Worm (Caenorhabditis elegans) whole organism, L4 larva: ENCODE results near the gene F43C1.7.
A peak's percentile ranks its signal among the peaks of the same experiment; 100 is the strongest.

Experiments used
- D1046.2 ChIP-seq: fragments of 200-800 bp; sonication (Bioruptor generic); IDR thresholded peaks from 2 replicates; pipeline ENCODE4 v1.3.6; 2022; ENCODE audit warnings: missing genetic modification characterization, missing compliant biosample characterization
- F10B5.3 ChIP-seq: sonication (generic microtip); optimal IDR thresholded peaks from 2 replicates; lab custom pipeline; 2016; ENCODE audit warnings: mild to moderate bottlenecking, missing genetic modification characterization, missing compliant biosample characterization
- F37D6.2 ChIP-seq: sonication (generic microtip); optimal IDR thresholded peaks from 2 replicates; lab custom pipeline; 2016; ENCODE audit warnings: mild to moderate bottlenecking, missing genetic modification characterization, missing compliant biosample characterization
- F49E8.2 ChIP-seq: sonication (generic microtip); optimal IDR thresholded peaks from 2 replicates; lab custom pipeline; 2016; ENCODE audit warnings: missing compliant biosample characterization, mild to moderate bottlenecking, missing genetic modification characterization, borderline replicate concordance
- T26A8.4 ChIP-seq: fragments of 200-800 bp; sonication (Bioruptor generic); IDR thresholded peaks from 2 replicates; pipeline ENCODE4 v1.3.6; 2022; ENCODE audit warnings: missing genetic modification characterization, missing compliant biosample characterization
- Y48G9A.11 ChIP-seq: fragments of 200-800 bp; sonication (Bioruptor generic); IDR thresholded peaks from 2 replicates; pipeline ENCODE4 v1.3.6; 2022; ENCODE audit warnings: missing genetic modification reagents, missing genetic modification characterization, missing compliant biosample characterization
- ZK337.2 ChIP-seq: fragments of 200-800 bp; sonication (Bioruptor generic); IDR thresholded peaks from 2 replicates; pipeline ENCODE4 v1.3.6; 2022; ENCODE audit warnings: missing genetic modification reagents, missing genetic modification characterization, missing compliant biosample characterization
- aha-1 ChIP-seq: fragments of 150-350 bp; peaks from one replicate; lab custom pipeline; 2014; ENCODE audit warnings: missing biosample characterization, missing genetic modification characterization
- attf-4 ChIP-seq: sonication (generic microtip); optimal IDR thresholded peaks from 3 replicates; lab custom pipeline; 2017; ENCODE audit warnings: missing biosample characterization, missing genetic modification characterization
- ces-1 ChIP-seq: fragments of 150-350 bp; sonication (generic microtip); optimal IDR thresholded peaks from 4 replicates; lab custom pipeline; 2014; ENCODE audit warnings: missing biosample characterization, missing genetic modification reagents, missing genetic modification characterization
- ctbp-1 ChIP-seq: fragments of 200-800 bp; sonication (Bioruptor generic); IDR thresholded peaks from 2 replicates; pipeline ENCODE4 v1.3.6; 2022; ENCODE audit warnings: missing genetic modification reagents, missing genetic modification characterization, missing compliant biosample characterization
- daf-19 ChIP-seq: fragments of 200-800 bp; sonication (Bioruptor generic); conservative IDR thresholded peaks from 2 replicates; pipeline ENCODE4 v1.3.6; 2022; ENCODE audit warnings: missing genetic modification characterization, missing compliant biosample characterization
- dmd-6 ChIP-seq: fragments of 200-800 bp; sonication (Bioruptor generic); IDR thresholded peaks from 2 replicates; pipeline ENCODE4 v1.3.6; 2022; ENCODE audit warnings: missing genetic modification reagents, missing genetic modification characterization, missing compliant biosample characterization
- dve-1 ChIP-seq: sonication (generic microtip); optimal IDR thresholded peaks from 2 replicates; lab custom pipeline; 2017; ENCODE audit warnings: antibody characterized with exemption, mild to moderate bottlenecking, missing genetic modification characterization, missing compliant biosample characterization; ENCODE audit not compliant: insufficient read depth
- egl-43 ChIP-seq: fragments of 200-800 bp; sonication (Bioruptor generic); IDR thresholded peaks from 2 replicates; pipeline ENCODE4 v1.3.6; 2022; ENCODE audit warnings: missing genetic modification reagents, missing genetic modification characterization, missing compliant biosample characterization
- fkh-10 ChIP-seq: fragments of 150-350 bp; optimal IDR thresholded peaks from 2 replicates; lab custom pipeline; 2014; ENCODE audit warnings: missing biosample characterization, missing genetic modification reagents, missing genetic modification characterization
- hif-1 ChIP-seq, 2 experiments: sonication (generic microtip); optimal IDR thresholded peaks; 2 replicates each; lab custom pipeline; 2016 to 2017; ENCODE audit warnings: missing compliant biosample characterization in 2 of 2, missing genetic modification characterization in 2 of 2, missing genetic modification reagents in 2 of 2, missing genotype in 2 of 2, mild to moderate bottlenecking in 1 of 2
- hlh-11 ChIP-seq: fragments of 200-800 bp; sonication (Bioruptor generic); optimal IDR thresholded peaks from 2 replicates; lab custom pipeline; 2018; ENCODE audit warnings: mild to moderate bottlenecking, missing genetic modification characterization, missing compliant biosample characterization
- jun-1 ChIP-seq: fragments of 150-350 bp; optimal IDR thresholded peaks from 2 replicates; lab custom pipeline; 2014; ENCODE audit warnings: missing biosample characterization, missing genetic modification reagents, missing genetic modification characterization
- lin-13 ChIP-seq: fragments of 150-350 bp; optimal IDR thresholded peaks from 2 replicates; lab custom pipeline; 2014; ENCODE audit warnings: missing biosample characterization, missing genetic modification reagents, missing genetic modification characterization
- lin-15B ChIP-seq: fragments of 150-350 bp; sonication (generic microtip); optimal IDR thresholded peaks from 3 replicates; lab custom pipeline; 2014; ENCODE audit warnings: missing biosample characterization, missing genetic modification characterization
- lin-38 ChIP-seq: fragments of 200-800 bp; sonication (Bioruptor generic); IDR thresholded peaks from 2 replicates; pipeline ENCODE4 v1.3.6; 2022; ENCODE audit warnings: missing genetic modification reagents, missing genetic modification characterization, missing compliant biosample characterization
- lir-3 ChIP-seq: sonication (generic microtip); optimal IDR thresholded peaks from 2 replicates; lab custom pipeline; 2016; ENCODE audit warnings: mild to moderate bottlenecking, missing genetic modification characterization, missing compliant biosample characterization
- lsy-2 ChIP-seq, 2 experiments: fragments of 150-350 bp in 1 of 2; sonication (generic microtip) in 1 of 2; optimal IDR thresholded peaks; 2 replicates each; lab custom pipeline; 2014 to 2017; ENCODE audit warnings: missing biosample characterization in 2 of 2, missing genetic modification characterization in 2 of 2
- madf-9 ChIP-seq: fragments of 200-800 bp; sonication (Bioruptor generic); conservative IDR thresholded peaks from 2 replicates; pipeline ENCODE4 v1.3.6; 2022; ENCODE audit warnings: missing genetic modification reagents, missing genetic modification characterization, missing compliant biosample characterization
- mdl-1 ChIP-seq, 2 experiments: fragments of 150-350 bp in 1 of 2; sonication (generic microtip) in 1 of 2; optimal IDR thresholded peaks; 2 replicates each; lab custom pipeline; 2014 to 2017; ENCODE audit warnings: missing biosample characterization in 2 of 2, missing genetic modification characterization in 2 of 2
- mep-1 ChIP-seq: fragments of 150-350 bp; sonication (generic microtip); optimal IDR thresholded peaks from 3 replicates; lab custom pipeline; 2014; ENCODE audit warnings: missing biosample characterization, missing genetic modification characterization
- nhr-11 ChIP-seq: fragments of 150-350 bp; optimal IDR thresholded peaks from 2 replicates; lab custom pipeline; 2014; ENCODE audit warnings: missing biosample characterization, missing genetic modification characterization
- nhr-28 ChIP-seq: fragments of 150-350 bp; optimal IDR thresholded peaks from 2 replicates; lab custom pipeline; 2014; ENCODE audit warnings: missing biosample characterization, missing genetic modification characterization
- nhr-6 ChIP-seq: fragments of 150-350 bp; optimal IDR thresholded peaks from 2 replicates; lab custom pipeline; 2014; ENCODE audit warnings: missing biosample characterization, missing genetic modification characterization
- sdz-12 ChIP-seq: fragments of 200-800 bp; sonication (Bioruptor generic); optimal IDR thresholded peaks from 2 replicates; lab custom pipeline; 2018; ENCODE audit warnings: mild to moderate bottlenecking, missing genetic modification characterization, missing compliant biosample characterization
- snpc-4 ChIP-seq: fragments of 150-350 bp; optimal IDR thresholded peaks from 2 replicates; lab custom pipeline; 2014; ENCODE audit warnings: missing biosample characterization, missing genetic modification characterization
- unc-130 ChIP-seq: sonication (generic microtip); optimal IDR thresholded peaks from 2 replicates; lab custom pipeline; 2016; ENCODE audit warnings: missing genetic modification reagents, missing genetic modification characterization, missing compliant biosample characterization
- unc-62 ChIP-seq, 3 experiments: fragments of 150-350 bp in 1 of 3; sonication (generic microtip); optimal IDR thresholded peaks in 2 of 3; peaks in 1 of 3; 1 replicate in 1 of 3; 2 replicates in 2 of 3; lab custom pipeline; 2014 to 2017; ENCODE audit warnings: missing biosample characterization in 3 of 3, missing genetic modification characterization in 3 of 3, missing genetic modification reagents in 3 of 3, missing genotype in 1 of 3
- zag-1 ChIP-seq: fragments of 150-350 bp; optimal IDR thresholded peaks from 2 replicates; lab custom pipeline; 2014; ENCODE audit warnings: missing biosample characterization, missing genetic modification characterization
- zfp-3 ChIP-seq: fragments of 200-800 bp; sonication (Bioruptor generic); conservative IDR thresholded peaks from 2 replicates; pipeline ENCODE4 v1.3.6; 2022; ENCODE audit warnings: missing genetic modification reagents, missing genetic modification characterization, missing compliant biosample characterization
- ztf-7 ChIP-seq: fragments of 150-350 bp; optimal IDR thresholded peaks from 2 replicates; lab custom pipeline; 2014; ENCODE audit warnings: missing biosample characterization, missing genetic modification characterization

Gene F43C1.7

DNA sequence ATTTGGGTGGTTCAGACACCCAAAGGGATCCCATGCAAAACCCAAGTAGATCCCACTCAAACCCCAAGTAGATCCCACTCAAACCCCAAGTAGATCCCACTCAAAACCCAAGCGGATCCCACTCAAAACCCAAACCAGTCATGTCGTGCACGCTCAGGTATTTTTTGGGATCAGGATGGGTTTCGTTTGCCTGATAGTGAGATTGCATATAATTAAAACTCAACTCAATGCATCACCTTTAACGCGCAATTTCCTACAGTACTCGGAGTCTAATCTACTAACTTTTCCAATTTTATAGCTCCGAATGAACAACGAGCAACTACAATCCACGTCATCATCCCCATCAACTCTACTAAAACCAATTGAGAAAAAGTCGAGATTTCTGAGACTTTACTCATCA lies 33.2 kb downstream of the F43C1.7 start, which contains the start of gene phlp-2:
Gene phlp-2 (plus strand): TSS at position 301 of the 400 bp plus-strand sequence.
- TF ChIP-seq lir-3 (no peak), zfp-3 (GFP tag; lab: Robert Waterston, UW) (no peak), nhr-11 (tag; lab: Kevin White, UChicago) (no peak), sdz-12 (no peak)

DNA sequence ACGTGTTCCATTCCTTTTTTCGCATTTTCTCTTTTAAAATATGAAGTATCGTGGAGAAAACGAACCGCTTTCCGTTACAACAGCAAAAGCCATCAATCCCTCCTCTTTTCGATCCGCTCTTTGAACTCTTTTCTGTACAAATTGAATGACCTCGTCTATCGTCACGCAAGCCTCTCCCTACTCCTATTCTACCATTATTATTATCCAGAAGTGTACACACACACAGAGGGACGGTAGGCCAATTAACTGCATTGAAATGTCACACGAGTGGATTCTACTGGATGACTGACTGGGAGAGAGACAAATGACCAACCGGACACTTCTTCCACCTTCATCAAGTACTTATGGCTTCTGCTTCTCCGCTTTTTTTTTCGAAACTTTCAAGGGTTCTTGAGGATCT lies 34.2 kb downstream of the F43C1.7 start:
- 0 out of 2 replicates have a peak, but pooled peaks have one; percentile 18 for TF ChIP-seq Y48G9A.11 (GFP tag; lab: Robert Waterston, UW)
- TF ChIP-seq ZK337.2 (GFP tag; lab: Robert Waterston, UW) = no peak

DNA sequence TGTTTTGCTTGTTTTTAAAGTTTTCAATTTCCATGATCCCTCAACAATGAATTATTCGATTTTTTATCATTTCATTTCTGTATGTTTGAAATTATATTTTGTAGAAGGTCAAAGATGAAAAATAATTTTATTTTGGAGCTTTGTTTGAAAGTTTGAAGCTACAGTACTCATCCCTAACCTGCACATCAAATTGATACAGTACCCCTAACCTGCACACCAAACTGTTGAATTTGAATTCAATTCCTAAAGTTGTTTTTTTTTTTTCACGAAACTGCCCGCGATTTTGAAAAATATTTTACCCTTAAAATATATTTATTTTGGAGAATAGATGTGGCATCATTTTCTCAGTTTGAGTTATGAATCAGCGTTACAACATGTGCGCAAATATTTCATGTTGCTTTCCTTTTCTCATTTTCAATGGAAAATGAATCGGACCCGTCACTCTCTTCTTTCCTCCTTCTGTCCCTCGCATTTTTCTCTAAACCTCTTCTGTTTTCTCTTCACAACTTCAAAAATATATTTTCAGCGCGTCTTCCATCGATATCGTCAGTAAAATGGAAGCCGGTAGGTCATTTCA lies 36.5 kb downstream of the F43C1.7 start, which contains the start of gene R74.8:
Gene R74.8 (plus strand): TSS at position 527 of the 577 bp plus-strand sequence.
- TF ChIP-seq hif-1 (tag; optimal IDR thresholded peaks at IDR 0.05; lab: Kevin White, UChicago) = no peak
- peak; percentile 19 for TF ChIP-seq F49E8.2 (tag; lab: Kevin White, UChicago)
- TF ChIP-seq daf-19 (GFP tag; lab: Robert Waterston, UW) = no peak
- TF ChIP-seq T26A8.4 = no peak
- TF ChIP-seq nhr-28 = no peak
- TF ChIP-seq F10B5.3 (tag; lab: Kevin White, UChicago) = no peak
- peak in 1 of 2 experiments; percentile 79 for TF ChIP-seq lsy-2 (tag; optimal IDR thresholded peaks at IDR 0.05; lab: Kevin White, UChicago)
- TF ChIP-seq snpc-4 (tag; lab: Kevin White, UChicago) = no peak
- no peak for TF ChIP-seq ZK337.2 (GFP tag; lab: Robert Waterston, UW)
- peak; percentile 67 for TF ChIP-seq unc-130
- TF ChIP-seq mdl-1 (tag; optimal IDR thresholded peaks at IDR 0.05; lab: Kevin White, UChicago) = no peak
- no peak for TF ChIP-seq ces-1 (GFP tag; lab: Kevin White, UChicago)
- TF ChIP-seq lin-38 (GFP tag; lab: Robert Waterston, UW) = peak; percentile 25
- TF ChIP-seq dve-1 (tag; lab: Kevin White, UChicago) = no peak
- TF ChIP-seq attf-4 (tag; lab: Kevin White, UChicago) = no peak
- no peak for TF ChIP-seq ctbp-1 (GFP tag; lab: Robert Waterston, UW)
- TF ChIP-seq ztf-7 (tag; lab: Kevin White, UChicago) = no peak
- no peak for TF ChIP-seq dmd-6
- TF ChIP-seq lin-13 (GFP tag; lab: Kevin White, UChicago) = no peak
- no peak for TF ChIP-seq jun-1
- TF ChIP-seq lin-15B (tag; lab: Kevin White, UChicago) = no peak
- no peak for TF ChIP-seq fkh-10 (GFP tag; lab: Kevin White, UChicago)
- no peak for TF ChIP-seq madf-9 (GFP tag; lab: Robert Waterston, UW)
- no peak for TF ChIP-seq zag-1 (tag; lab: Kevin White, UChicago)
- TF ChIP-seq Y48G9A.11 (GFP tag; lab: Robert Waterston, UW) = peak; percentile 79
- TF ChIP-seq D1046.2 (GFP tag; lab: Robert Waterston, UW) = no peak
- no peak for TF ChIP-seq hlh-11 (tag; lab: Kevin White, UChicago)

DNA sequence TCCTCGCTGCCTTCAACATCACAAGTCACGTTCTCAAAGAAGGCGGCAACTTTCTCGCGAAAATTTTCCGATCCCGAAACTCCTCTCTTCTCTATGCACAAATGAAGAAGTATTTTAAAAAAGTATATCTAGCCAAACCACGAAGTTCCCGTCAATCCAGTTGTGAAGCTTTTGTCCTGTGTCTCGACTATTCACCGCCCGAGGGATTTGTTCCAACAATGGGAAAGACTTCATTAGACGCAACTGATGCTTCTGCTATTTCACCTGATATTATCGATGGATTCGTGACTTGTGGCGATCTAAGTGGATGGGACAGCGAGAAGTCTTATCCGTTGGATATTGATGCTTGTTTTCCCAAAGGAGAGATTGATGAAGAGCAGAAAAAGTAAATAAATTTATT lies 37.4 kb downstream of the F43C1.7 start:
- TF ChIP-seq F37D6.2 (tag; lab: Kevin White, UChicago) (no peak), nhr-6 (tag; lab: Kevin White, UChicago) (no peak), lin-38 (GFP tag; lab: Robert Waterston, UW) (no peak), aha-1 (tag; lab: Kevin White, UChicago) (peak; percentile 94), mep-1 (tag; lab: Kevin White, UChicago) (no peak), unc-62 (GFP tag; optimal IDR thresholded peaks at IDR 0.05 in 1 of 2; lab: Kevin White, UChicago) (no peak), unc-62 (tag; optimal IDR thresholded peaks at IDR 0.05; lab: Kevin White, UChicago) (no peak), F10B5.3 (tag; lab: Kevin White, UChicago) (no peak), ctbp-1 (GFP tag; lab: Robert Waterston, UW) (no peak), egl-43 (GFP tag; lab: Robert Waterston, UW) (no peak)
